Fruit fly (Drosophila melanogaster): ENCODE results near the gene knk.

The knk gene

DNA sequence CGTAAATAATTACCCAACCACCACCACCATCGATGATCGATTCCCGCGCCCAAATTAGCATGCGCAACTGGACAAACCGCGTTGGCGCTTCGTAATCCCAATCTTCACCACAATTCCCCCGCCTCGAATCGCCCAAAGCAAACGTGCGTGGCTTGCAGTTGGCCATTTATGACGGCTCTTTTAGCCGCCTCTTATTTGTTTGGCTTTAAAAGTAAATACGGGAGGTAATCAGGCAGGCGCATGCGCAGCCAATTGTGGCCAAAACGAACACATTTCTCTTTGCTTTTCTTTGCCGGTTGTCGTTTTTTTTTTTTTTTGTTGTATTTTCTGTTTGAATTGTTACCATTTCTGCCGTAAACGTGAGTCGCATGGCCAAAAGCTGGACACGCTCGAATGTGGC, 25.1 kb upstream of the knk start (continued):
- TF ChIP-seq CG18476 (GFP tag; optimal IDR thresholded peaks at IDR 0.05), result no peak
- TF ChIP-seq fd64A (GFP tag; optimal IDR thresholded peaks at IDR 0.05), result peak; percentile 19
- TF ChIP-seq CG9609 (GFP tag; optimal IDR thresholded peaks at IDR 0.05), result no peak
- no peak for TF ChIP-seq CG30403 (GFP tag; optimal IDR thresholded peaks at IDR 0.05)
- peak; percentile 14; the same call in 1 of the 2 replicates for TF ChIP-seq CG1024 (GFP tag; IDR thresholded peaks at IDR 0.05)
- TF ChIP-seq CG12219 (GFP tag; optimal IDR thresholded peaks at IDR 0.05), result peak; percentile 3
- peak; percentile 30 for TF ChIP-seq CG15269 (tag; optimal IDR thresholded peaks at IDR 0.05)
- no peak for TF ChIP-seq row (GFP tag; IDR thresholded peaks at IDR 0.05)
- TF ChIP-seq salm (tag; optimal IDR thresholded peaks at IDR 0.05), result no peak
- TF ChIP-seq ewg (GFP tag; optimal IDR thresholded peaks at IDR 0.05), result peak; percentile 4
- TF ChIP-seq CG14441 (GFP tag; IDR thresholded peaks at IDR 0.05), result 0 out of 2 replicates have a peak, but pooled peaks have one; percentile 21
- TF ChIP-seq CG2875 (GFP tag; optimal IDR thresholded peaks at IDR 0.05), result peak; percentile 52
- TF ChIP-seq sens (GFP tag), result peak; percentile 31
- TF ChIP-seq dmrt99B (tag; optimal IDR thresholded peaks at IDR 0.05), result peak; percentile 48
- TF ChIP-seq CG12236 (GFP tag; optimal IDR thresholded peaks at IDR 0.05), result peak; percentile 1
- no peak for TF ChIP-seq fru (optimal IDR thresholded peaks at IDR 0.05)
- peak; percentile 37; the same call in 1 of the 3 replicates for TF ChIP-seq Optix (GFP tag; IDR thresholded peaks at IDR 0.05)
- no peak for TF ChIP-seq Poxn (GFP tag; IDR thresholded peaks at IDR 0.05)
- TF ChIP-seq CG12659 (GFP tag; optimal IDR thresholded peaks at IDR 0.05), result no peak
- no peak for TF ChIP-seq CG8478 (optimal IDR thresholded peaks at IDR 0.05)
- 0 out of 3 replicates have a peak, but pooled peaks have one; percentile 43 for TF ChIP-seq sr (GFP tag; IDR thresholded peaks at IDR 0.05)
- TF ChIP-seq ase (GFP tag; IDR thresholded peaks at IDR 0.05), result 0 out of 3 replicates have a peak, but pooled peaks have one; percentile 10
- TF ChIP-seq ATbp (GFP tag; optimal IDR thresholded peaks at IDR 0.05), result peak; percentile 80
- TF ChIP-seq CG3407 (GFP tag; optimal IDR thresholded peaks at IDR 0.05), result peak; percentile 20

DNA sequence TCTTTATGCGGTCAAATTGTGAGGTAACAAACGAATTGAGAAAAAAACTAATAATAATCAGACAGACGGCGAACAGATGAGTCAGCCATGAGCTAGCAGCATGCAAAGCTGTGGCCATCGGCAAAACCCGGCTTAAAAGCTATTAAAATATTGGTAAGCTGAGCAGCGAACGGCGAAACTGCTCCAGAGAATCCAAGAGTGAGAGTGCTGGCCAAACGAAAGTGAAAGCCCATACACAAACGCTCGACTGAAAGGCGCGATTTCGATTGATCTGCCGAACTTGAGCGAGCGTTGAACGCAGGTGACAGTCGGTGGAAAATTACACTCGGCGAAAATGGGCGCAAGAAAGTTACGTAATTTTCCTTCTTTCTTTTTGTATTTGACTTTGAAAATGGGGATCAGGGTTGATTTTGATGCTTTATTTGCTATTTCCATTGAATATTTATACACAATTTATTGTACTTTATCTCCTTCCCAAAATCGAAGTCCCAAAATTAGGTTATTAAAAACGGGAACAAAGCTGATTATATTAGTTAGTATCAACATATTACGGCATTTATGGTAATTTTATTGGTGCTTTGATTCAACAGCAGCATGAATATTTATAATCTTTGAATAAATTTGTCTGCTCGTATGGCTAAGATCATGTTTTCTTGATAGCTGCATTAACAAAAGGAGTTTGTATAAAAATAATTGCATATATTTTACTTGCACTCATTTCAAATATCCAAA, 24.4 kb upstream of the knk start:
- peak; percentile 21 for TF ChIP-seq CG11504 (tag; optimal IDR thresholded peaks at IDR 0.05)
- TF ChIP-seq tx (GFP tag; optimal IDR thresholded peaks at IDR 0.05), result no peak
- no peak for TF ChIP-seq E2f1 (GFP tag; IDR thresholded peaks at IDR 0.05)
- TF ChIP-seq gem (tag; optimal IDR thresholded peaks at IDR 0.05), result peak; percentile 10
- TF ChIP-seq Blimp-1 (GFP tag; optimal IDR thresholded peaks at IDR 0.05), result peak; percentile 98
- no peak for TF ChIP-seq gce (GFP tag; IDR thresholded peaks at IDR 0.05)
- TF ChIP-seq nmo (GFP tag; optimal IDR thresholded peaks at IDR 0.05), result peak; percentile 7
- TF ChIP-seq eve (GFP tag; optimal IDR thresholded peaks at IDR 0.05), result peak in 1 of 2 experiments; percentile 22
- TF ChIP-seq Pdp1 (GFP tag; optimal IDR thresholded peaks at IDR 0.05), result peak in 1 of 2 experiments; percentile 49
- no peak for TF ChIP-seq zfh2 (GFP tag; optimal IDR thresholded peaks at IDR 0.05)
- TF ChIP-seq zfh1 (GFP tag; IDR thresholded peaks at IDR 0.05), result no peak
- peak; percentile 23 for TF ChIP-seq oc (tag; optimal IDR thresholded peaks at IDR 0.05)
- TF ChIP-seq vvl (GFP tag; IDR thresholded peaks at IDR 0.05), result peak; percentile 62
- TF ChIP-seq lmd (GFP tag; IDR thresholded peaks at IDR 0.05), result no peak
- 0 out of 2 replicates have a peak, but pooled peaks have one; percentile 9 for TF ChIP-seq chm (GFP tag; IDR thresholded peaks at IDR 0.05)
- no peak for TF ChIP-seq cg (GFP tag; optimal IDR thresholded peaks at IDR 0.05)
- TF ChIP-seq CG17361 (GFP tag; IDR thresholded peaks at IDR 0.05), result peak; percentile 21; the same call in 1 of the 3 replicates
- peak; percentile 19 for TF ChIP-seq Sox102F (GFP tag; optimal IDR thresholded peaks at IDR 0.05)
- peak; percentile 21 for TF ChIP-seq CG17359 (tag; optimal IDR thresholded peaks at IDR 0.05)

Data from whole organism, embryonic.